Worm (Caenorhabditis elegans) whole organism, L1 larva: ENCODE results near the gene R09E10.1.

ENCODE experiments used
- C04F5.9 ChIP-seq: sonication (generic microtip); optimal IDR thresholded peaks from 2 replicates; lab custom pipeline; 2016; ENCODE audit warnings: missing genetic modification characterization, missing compliant biosample characterization
- C34B4.2 ChIP-seq: sonication (generic microtip); optimal IDR thresholded peaks from 2 replicates; lab custom pipeline; 2017; ENCODE audit warnings: mild to moderate bottlenecking, missing genetic modification characterization, missing compliant biosample characterization
- F16B12.6 ChIP-seq: fragments of 150-350 bp; optimal IDR thresholded peaks from 2 replicates; lab custom pipeline; 2014; ENCODE audit warnings: missing biosample characterization, missing genetic modification characterization
- aly-2 ChIP-seq: fragments of 150-350 bp; optimal IDR thresholded peaks from 2 replicates; lab custom pipeline; 2014; ENCODE audit warnings: missing biosample characterization, missing genetic modification characterization
- ama-1 ChIP-seq: fragments of 150-350 bp; optimal IDR thresholded peaks from 2 replicates; lab custom pipeline; 2014
- ceh-63 ChIP-seq: fragments of 200-800 bp; sonication (Bioruptor generic); optimal IDR thresholded peaks from 2 replicates; lab custom pipeline; 2018; ENCODE audit warnings: mild to moderate bottlenecking, missing genetic modification characterization, missing compliant biosample characterization
- ceh-82 ChIP-seq, 3 experiments: fragments of 150-350 bp in 1 of 3; sonication (generic microtip) in 2 of 3; optimal IDR thresholded peaks; 2 replicates each; lab custom pipeline; 2014 to 2017; ENCODE audit warnings: missing biosample characterization in 3 of 3, missing genetic modification characterization in 3 of 3
- dpl-1 ChIP-seq, 3 experiments: fragments of 150-350 bp in 2 of 3; sonication (generic microtip) in 1 of 3; optimal IDR thresholded peaks; 2 replicates each; lab custom pipeline; 2014 to 2017; ENCODE audit warnings: missing biosample characterization in 3 of 3, missing genetic modification characterization in 3 of 3, missing genetic modification reagents in 3 of 3
- dsc-1 ChIP-seq: sonication (generic microtip); optimal IDR thresholded peaks from 2 replicates; lab custom pipeline; 2016; ENCODE audit warnings: mild to moderate bottlenecking, missing genetic modification characterization, missing compliant biosample characterization
- efl-1 ChIP-seq, 4 experiments: fragments of 150-350 bp; optimal IDR thresholded peaks in 3 of 4; peaks in 1 of 4; 1 replicate in 1 of 4; 2 replicates in 3 of 4; lab custom pipeline; 2014; ENCODE audit warnings: missing biosample characterization in 2 of 4, missing genetic modification characterization in 2 of 4, missing genetic modification reagents in 2 of 4
- efl-3 ChIP-seq: fragments of 200-800 bp; sonication (Bioruptor generic); optimal IDR thresholded peaks from 2 replicates; lab custom pipeline; 2018; ENCODE audit warnings: mild to moderate bottlenecking, missing genetic modification characterization, missing compliant biosample characterization
- egl-13 ChIP-seq: sonication (generic microtip); optimal IDR thresholded peaks from 2 replicates; lab custom pipeline; 2016; ENCODE audit warnings: missing genotype, missing genetic modification reagents, missing genetic modification characterization, missing compliant biosample characterization
- elt-3 ChIP-seq, 6 experiments: fragments of 150-350 bp in 1 of 6; sonication (generic microtip); optimal IDR thresholded peaks; 2 replicates each; lab custom pipeline; 2017 to 2018; ENCODE audit warnings: missing biosample characterization in 6 of 6, missing genetic modification characterization in 6 of 6, inconsistent platforms in 1 of 6
- fkh-8 ChIP-seq: sonication (generic microtip); optimal IDR thresholded peaks from 2 replicates; lab custom pipeline; 2016; ENCODE audit warnings: mild to moderate bottlenecking, missing genetic modification characterization, missing compliant biosample characterization
- fos-1 ChIP-seq: fragments of 150-350 bp; optimal IDR thresholded peaks from 2 replicates; lab custom pipeline; 2014; ENCODE audit warnings: missing biosample characterization, missing genetic modification characterization
- grh-1 ChIP-seq: fragments of 200-800 bp; sonication (Bioruptor generic); IDR thresholded peaks from 2 replicates; pipeline ENCODE4 v1.3.6; 2022; ENCODE audit warnings: missing genetic modification reagents, missing genetic modification characterization, missing compliant biosample characterization
- hlh-17 ChIP-seq: fragments of 200-800 bp; sonication (Bioruptor generic); optimal IDR thresholded peaks from 2 replicates; lab custom pipeline; 2018; ENCODE audit warnings: missing genetic modification characterization, mild to moderate bottlenecking, missing compliant biosample characterization, moderate library complexity, borderline replicate concordance
- hpl-2 ChIP-seq: fragments of 150-350 bp; optimal IDR thresholded peaks from 2 replicates; lab custom pipeline; 2014; ENCODE audit warnings: missing biosample characterization, missing genetic modification reagents, missing genetic modification characterization
- isw-1 ChIP-seq: fragments of 200-800 bp; sonication (Bioruptor generic); IDR thresholded peaks from 2 replicates; pipeline ENCODE4 v1.3.6; 2022; ENCODE audit warnings: missing genetic modification characterization, missing compliant biosample characterization
- jun-1 ChIP-seq: fragments of 150-350 bp; optimal IDR thresholded peaks from 2 replicates; lab custom pipeline; 2014; ENCODE audit warnings: missing biosample characterization, missing genetic modification reagents, missing genetic modification characterization
- lin-13 ChIP-seq: fragments of 150-350 bp; optimal IDR thresholded peaks from 2 replicates; lab custom pipeline; 2014; ENCODE audit warnings: missing biosample characterization, missing genetic modification reagents, missing genetic modification characterization
- lin-14 ChIP-seq: fragments of 200-800 bp; sonication (Bioruptor generic); optimal IDR thresholded peaks from 2 replicates; lab custom pipeline; 2018; ENCODE audit warnings: mild to moderate bottlenecking, missing genetic modification characterization, moderate library complexity, missing compliant biosample characterization
- lin-15B ChIP-seq: fragments of 150-350 bp; sonication (generic microtip); optimal IDR thresholded peaks from 3 replicates; lab custom pipeline; 2014; ENCODE audit warnings: missing biosample characterization, missing genetic modification characterization
- lin-35 ChIP-seq, 2 experiments: fragments of 150-350 bp; optimal IDR thresholded peaks; 2 replicates each; lab custom pipeline; 2014; ENCODE audit warnings: missing biosample characterization in 2 of 2, missing genetic modification characterization in 2 of 2, missing genetic modification reagents in 2 of 2
- lin-39 ChIP-seq: fragments of 150-350 bp; optimal IDR thresholded peaks from 2 replicates; lab custom pipeline; 2014; ENCODE audit warnings: missing biosample characterization, missing genetic modification reagents, missing genetic modification characterization
- lsy-2 ChIP-seq, 2 experiments: fragments of 150-350 bp; optimal IDR thresholded peaks; 2 replicates each; lab custom pipeline; 2014; ENCODE audit warnings: missing biosample characterization in 2 of 2, missing genetic modification characterization in 2 of 2
- mdl-1 ChIP-seq, 2 experiments: fragments of 150-350 bp; optimal IDR thresholded peaks; 2 replicates each; lab custom pipeline; 2014 to 2017; ENCODE audit warnings: missing biosample characterization in 2 of 2, missing genetic modification characterization in 2 of 2, inconsistent platforms in 1 of 2
- mef-2 ChIP-seq: fragments of 150-350 bp; optimal IDR thresholded peaks from 2 replicates; lab custom pipeline; 2014; ENCODE audit warnings: missing biosample characterization, missing genetic modification characterization
- nhr-20 ChIP-seq: sonication (generic microtip); optimal IDR thresholded peaks from 2 replicates; lab custom pipeline; 2016; ENCODE audit warnings: mild to moderate bottlenecking, missing genetic modification characterization, missing compliant biosample characterization
- nhr-237 ChIP-seq: fragments of 150-350 bp; optimal IDR thresholded peaks from 2 replicates; lab custom pipeline; 2014; ENCODE audit warnings: missing biosample characterization, missing genetic modification characterization
- nhr-28 ChIP-seq: fragments of 150-350 bp; optimal IDR thresholded peaks from 2 replicates; lab custom pipeline; 2014; ENCODE audit warnings: missing biosample characterization, missing genetic modification characterization
- nhr-47 ChIP-seq: sonication (generic microtip); optimal IDR thresholded peaks from 2 replicates; lab custom pipeline; 2016; ENCODE audit warnings: mild to moderate bottlenecking, missing genetic modification characterization, moderate library complexity, missing compliant biosample characterization
- nhr-71 ChIP-seq: sonication (generic microtip); optimal IDR thresholded peaks from 2 replicates; lab custom pipeline; 2016; ENCODE audit warnings: mild to moderate bottlenecking, missing genetic modification characterization, moderate library complexity, missing compliant biosample characterization
- nhr-77 ChIP-seq: fragments of 150-350 bp; optimal IDR thresholded peaks from 2 replicates; lab custom pipeline; 2014; ENCODE audit warnings: missing biosample characterization, missing genetic modification characterization
- nhr-85 ChIP-seq: sonication (generic microtip); peaks from one replicate; lab custom pipeline; 2016; ENCODE audit warnings: missing genetic modification characterization, inconsistent platforms, missing compliant biosample characterization
- nhr-90 ChIP-seq: sonication (generic microtip); optimal IDR thresholded peaks from 2 replicates; lab custom pipeline; 2016; ENCODE audit warnings: mild to moderate bottlenecking, missing genetic modification characterization, missing compliant biosample characterization; ENCODE audit not compliant: poor library complexity
- pax-3 ChIP-seq: fragments of 200-800 bp; sonication (Bioruptor generic); optimal IDR thresholded peaks from 2 replicates; lab custom pipeline; 2018; ENCODE audit warnings: mild to moderate bottlenecking, missing genetic modification characterization, moderate library complexity, missing compliant biosample characterization
- pqm-1 ChIP-seq: sonication (generic microtip); optimal IDR thresholded peaks from 3 replicates; lab custom pipeline; 2017; ENCODE audit warnings: missing biosample characterization, missing genetic modification characterization
- skn-1 ChIP-seq: fragments of 150-350 bp; optimal IDR thresholded peaks from 2 replicates; lab custom pipeline; 2014; ENCODE audit warnings: missing biosample characterization, missing genetic modification characterization
- snu-23 ChIP-seq: sonication (generic microtip); optimal IDR thresholded peaks from 2 replicates; lab custom pipeline; 2016; ENCODE audit warnings: missing genetic modification characterization, missing compliant biosample characterization
- sup-37 ChIP-seq: fragments of 200-800 bp; sonication (Bioruptor generic); optimal IDR thresholded peaks from 2 replicates; lab custom pipeline; 2018; ENCODE audit warnings: mild to moderate bottlenecking, missing genetic modification characterization, missing compliant biosample characterization
- swsn-7 ChIP-seq: sonication (generic microtip); optimal IDR thresholded peaks from 2 replicates; lab custom pipeline; 2016; ENCODE audit warnings: missing genetic modification characterization, missing compliant biosample characterization
- tlp-1 ChIP-seq: fragments of 150-350 bp; optimal IDR thresholded peaks from 2 replicates; lab custom pipeline; 2014; ENCODE audit warnings: missing biosample characterization, missing genetic modification characterization
- unc-130 ChIP-seq: fragments of 150-350 bp; optimal IDR thresholded peaks from 2 replicates; lab custom pipeline; 2017; ENCODE audit warnings: missing biosample characterization, missing genetic modification characterization, inconsistent platforms
- unc-98 ChIP-seq: fragments of 200-800 bp; sonication (Bioruptor generic); IDR thresholded peaks from 2 replicates; pipeline ENCODE4 v1.3.6; 2022; ENCODE audit warnings: missing genetic modification characterization, missing compliant biosample characterization
- zag-1 ChIP-seq: fragments of 150-350 bp; optimal IDR thresholded peaks from 2 replicates; lab custom pipeline; 2014; ENCODE audit warnings: missing biosample characterization, missing genetic modification characterization
- zip-4 ChIP-seq: fragments of 200-800 bp; sonication (Bioruptor generic); optimal IDR thresholded peaks from 2 replicates; lab custom pipeline; 2018; ENCODE audit warnings: mild to moderate bottlenecking, missing genetic modification characterization, moderate library complexity, missing compliant biosample characterization
- ztf-11 ChIP-seq, 2 experiments: sonication (generic microtip); optimal IDR thresholded peaks; 2 replicates each; lab custom pipeline; 2016 to 2017; ENCODE audit warnings: missing genetic modification characterization in 2 of 2, missing biosample characterization in 1 of 2, missing compliant biosample characterization in 1 of 2
- ztf-4 ChIP-seq: fragments of 150-350 bp; optimal IDR thresholded peaks from 2 replicates; lab custom pipeline; 2014; ENCODE audit warnings: missing biosample characterization, missing genetic modification characterization

The R09E10.1 gene

DNA sequence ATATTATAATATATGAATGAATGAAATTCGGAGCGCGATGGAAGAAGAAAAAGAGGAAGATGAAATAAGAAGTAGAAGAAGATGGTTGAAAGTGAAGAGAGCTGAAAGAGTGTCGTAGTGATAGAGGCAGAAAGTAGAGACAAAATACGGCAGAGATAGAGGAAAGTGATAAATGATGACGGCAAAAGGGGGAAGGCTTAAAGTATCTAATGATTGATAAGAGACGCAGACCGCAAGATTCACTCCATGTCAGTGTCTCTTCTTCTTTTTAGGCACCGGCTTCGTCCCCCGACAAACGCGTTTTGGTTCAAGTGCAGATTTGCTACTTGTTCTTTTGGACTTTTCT is 19.8 kb upstream of the R09E10.1 start (continued):
- TF ChIP-seq sup-37 (GFP tag; lab: Kevin White, UChicago): peak; percentile 2
- peak; percentile 68 for TF ChIP-seq nhr-85 (tag; lab: Kevin White, UChicago)
- TF ChIP-seq nhr-71 (tag; lab: Kevin White, UChicago): peak; percentile 85
- TF ChIP-seq lin-14: peak; percentile 80
- TF ChIP-seq lin-13 (GFP tag; lab: Kevin White, UChicago): peak; percentile 8
- TF ChIP-seq mdl-1 (tag; optimal IDR thresholded peaks at IDR 0.05; lab: Kevin White, UChicago): peak in 1 of 2 experiments; percentile 45
- TF ChIP-seq nhr-90 (tag; lab: Kevin White, UChicago): peak; percentile 58
- no peak for TF ChIP-seq nhr-237
- peak; percentile 67 for TF ChIP-seq nhr-47 (tag; lab: Kevin White, UChicago)
- TF ChIP-seq unc-130 (tag; lab: Kevin White, UChicago): no peak
- peak; percentile 25 to 61 for TF ChIP-seq lsy-2 (tag; optimal IDR thresholded peaks at IDR 0.05; lab: Kevin White, UChicago)
- TF ChIP-seq nhr-77 (tag; lab: Kevin White, UChicago): peak; percentile 39
- TF ChIP-seq ceh-82 (tag; optimal IDR thresholded peaks at IDR 0.05; lab: Kevin White, UChicago): peak in 1 of 3 experiments; percentile 40
- no peak for TF ChIP-seq C04F5.9
- peak; percentile 51 for TF ChIP-seq skn-1
- no peak for TF ChIP-seq isw-1
- peak in 3 of 6 experiments; percentile 39 to 90 (median 60) for TF ChIP-seq elt-3 (tag; optimal IDR thresholded peaks at IDR 0.05; lab: Kevin White, UChicago)
- no peak for TF ChIP-seq zag-1 (tag; lab: Kevin White, UChicago)
- TF ChIP-seq pax-3 (tag; lab: Kevin White, UChicago): peak; percentile 78
- TF ChIP-seq lin-35 (GFP tag; optimal IDR thresholded peaks at IDR 0.05; lab: Kevin White, UChicago): peak in 1 of 2 experiments; percentile 50
- peak; percentile 15 for TF ChIP-seq hpl-2 (GFP tag; lab: Kevin White, UChicago)

DNA sequence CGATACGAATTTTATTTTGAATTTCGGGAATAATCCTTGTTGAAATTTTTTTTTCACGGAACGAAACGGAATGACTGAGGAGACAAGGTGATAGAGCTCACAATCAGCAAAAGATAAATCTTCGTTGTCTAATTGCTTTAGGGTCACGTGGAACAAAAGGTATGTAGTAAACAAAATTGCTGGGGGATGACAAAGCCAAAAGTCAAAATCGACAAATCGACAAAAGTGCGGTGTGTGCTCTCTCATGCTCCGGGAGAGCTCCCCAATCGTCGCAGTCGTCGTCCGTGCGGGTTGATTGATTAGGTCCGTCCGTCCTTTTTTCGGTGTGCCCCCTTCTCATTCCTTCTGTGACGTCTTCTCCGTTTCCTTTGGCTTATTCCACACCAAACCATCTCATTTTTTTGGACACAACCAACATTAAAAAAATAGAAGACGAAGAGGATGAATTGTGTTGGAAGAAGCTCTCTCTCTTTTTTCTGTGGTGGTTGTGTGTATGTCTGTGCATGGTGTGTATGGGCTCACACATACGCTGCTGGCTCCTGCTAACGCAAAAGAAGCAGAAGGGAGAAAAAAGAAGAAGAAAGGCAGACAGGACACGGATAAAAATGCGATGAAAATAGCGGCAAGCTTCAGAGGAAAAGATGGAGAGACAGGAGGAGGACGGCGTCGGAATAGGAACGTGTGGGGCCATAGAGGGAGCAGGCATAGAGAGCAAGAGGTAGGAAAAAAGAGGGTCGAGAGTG is 19.2 kb upstream of the R09E10.1 start:
- TF ChIP-seq fos-1: no peak
- TF ChIP-seq nhr-28: no peak
- TF ChIP-seq grh-1 (GFP tag; lab: Robert Waterston, UW): no peak
- TF ChIP-seq zag-1 (tag; lab: Kevin White, UChicago): no peak
- TF ChIP-seq ztf-4 (tag; lab: Kevin White, UChicago): no peak
- TF ChIP-seq C34B4.2 (tag; lab: Kevin White, UChicago): no peak
- no peak for TF ChIP-seq swsn-7 (tag; lab: Kevin White, UChicago)
- no peak for TF ChIP-seq hlh-17
- TF ChIP-seq unc-98 (GFP tag; lab: Robert Waterston, UW): no peak
- TF ChIP-seq unc-130 (tag; lab: Kevin White, UChicago): peak; percentile 35
- TF ChIP-seq skn-1: peak; percentile 4
- peak; percentile 49 for TF ChIP-seq nhr-71 (tag; lab: Kevin White, UChicago)
- TF ChIP-seq isw-1: no peak
- no peak for TF ChIP-seq F16B12.6 (tag; lab: Kevin White, UChicago)
- TF ChIP-seq snu-23 (GFP tag; lab: Kevin White, UChicago): no peak
- TF ChIP-seq ceh-63 (GFP tag; lab: Kevin White, UChicago): no peak
- no peak for TF ChIP-seq zip-4
- TF ChIP-seq egl-13 (tag; lab: Kevin White, UChicago): no peak
- TF ChIP-seq pqm-1 (tag; lab: Kevin White, UChicago): no peak
- no peak for TF ChIP-seq jun-1
- no peak for TF ChIP-seq ama-1
- no peak for TF ChIP-seq efl-3 (GFP tag; lab: Kevin White, UChicago)
- no peak for TF ChIP-seq nhr-20 (tag; lab: Kevin White, UChicago)
- TF ChIP-seq lin-39 (tag; lab: Kevin White, UChicago): peak; percentile 64
- TF ChIP-seq ztf-11 (tag; optimal IDR thresholded peaks at IDR 0.05; lab: Kevin White, UChicago): peak in 1 of 2 experiments; percentile 27
- TF ChIP-seq mef-2: peak; percentile 9
- no peak for TF ChIP-seq aly-2 (tag; lab: Kevin White, UChicago)
- TF ChIP-seq lin-15B (tag; lab: Kevin White, UChicago): no peak
- TF ChIP-seq dpl-1 (GFP tag; optimal IDR thresholded peaks at IDR 0.05; lab: Kevin White, UChicago): no peak
- no peak for TF ChIP-seq hpl-2 (GFP tag; lab: Kevin White, UChicago)
- TF ChIP-seq fkh-8: no peak
- TF ChIP-seq ceh-82 (tag; optimal IDR thresholded peaks at IDR 0.05; lab: Kevin White, UChicago): peak in 1 of 3 experiments; percentile 53
- no peak for TF ChIP-seq tlp-1 (tag; lab: Kevin White, UChicago)
- TF ChIP-seq lin-13 (GFP tag; lab: Kevin White, UChicago): no peak
- TF ChIP-seq dsc-1 (tag; lab: Kevin White, UChicago): no peak
- TF ChIP-seq efl-1 (optimal IDR thresholded peaks at IDR 0.05; lab: Kevin White, UChicago): no peak
- TF ChIP-seq efl-1 (GFP tag; optimal IDR thresholded peaks at IDR 0.05 in 1 of 2; lab: Kevin White, UChicago): no peak
